Worm (Caenorhabditis elegans): ENCODE measurements around the gene Y73B6A.1.

DNA sequence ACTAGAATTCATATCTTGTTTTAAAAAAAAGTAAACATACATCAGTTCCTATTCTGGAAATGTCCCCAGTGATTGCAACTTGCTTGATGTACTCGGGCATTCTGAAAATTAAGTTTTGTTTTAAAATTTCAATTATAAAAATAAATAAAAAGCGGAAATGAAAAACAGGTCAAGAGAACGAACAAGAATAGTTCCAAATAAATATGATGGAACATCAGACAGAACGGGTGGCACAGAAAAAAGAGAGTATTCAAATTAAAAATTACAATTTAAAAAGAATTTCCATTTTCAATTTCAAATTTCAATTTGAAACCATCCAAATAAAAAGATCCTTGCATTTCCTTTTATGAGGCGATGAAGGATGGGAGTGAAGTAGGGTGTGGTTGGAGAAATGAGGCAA lies 46.5 kb downstream of the Y73B6A.1 start, which contains the start of gene C01B10.3:
- TF ChIP-seq mef-2 (tag; optimal IDR thresholded peaks at IDR 0.05) (no peak), jun-1 (tag; optimal IDR thresholded peaks at IDR 0.05) (no peak)

Measured in whole organism, L1 larva.